Fruit fly (Drosophila melanogaster) whole organism, embryonic: ENCODE data around the gene CG7492.

Source experiments
- Ada2b ChIP-seq: fragments of 200-800 bp; sonication (Bioruptor generic); IDR thresholded peaks from 2 replicates; pipeline ENCODE4 v1.3.6; 2022; ENCODE audit warnings: missing biosample characterization, missing genetic modification characterization
- Awh ChIP-seq: fragments of 200-800 bp; sonication (Bioruptor generic); IDR thresholded peaks from 2 replicates; pipeline ENCODE4, ENCODE4 v1.3.6; 2022; ENCODE audit warnings: missing biosample characterization, missing genetic modification characterization
- CG10267 ChIP-seq: fragments of 200-800 bp; sonication (Bioruptor generic); optimal IDR thresholded peaks from 2 replicates; lab custom pipeline; 2018; ENCODE audit warnings: missing biosample characterization, mild to moderate bottlenecking, missing genetic modification characterization, moderate library complexity
- CG12391 ChIP-seq: fragments of 200-800 bp; sonication (Bioruptor generic); optimal IDR thresholded peaks from 3 replicates; lab custom pipeline; 2018; ENCODE audit warnings: missing biosample characterization, mild to moderate bottlenecking, missing genetic modification characterization, moderate library complexity
- CG14860 ChIP-seq: fragments of 200-800 bp; sonication (Bioruptor generic); IDR thresholded peaks from 3 replicates; pipeline ENCODE4 v1.3.6; 2022; ENCODE audit warnings: missing biosample characterization, missing genetic modification characterization; ENCODE audit not compliant: partially characterized antibody
- CG17328 ChIP-seq: fragments of 200-800 bp; sonication (Bioruptor generic); IDR thresholded peaks from 2 replicates; pipeline ENCODE4 v1.3.6; 2022; ENCODE audit warnings: missing biosample characterization, missing genetic modification characterization
- CG18262 ChIP-seq: fragments of 200-800 bp; optimal IDR thresholded peaks from 3 replicates; lab custom pipeline; 2019; ENCODE audit warnings: missing biosample characterization, mild to moderate bottlenecking, missing genetic modification characterization, moderate library complexity
- CG2199 ChIP-seq: fragments of 200-800 bp; sonication (Bioruptor generic); IDR thresholded peaks from 3 replicates; pipeline ENCODE4 v1.3.6; 2022; ENCODE audit warnings: missing biosample characterization, missing genetic modification characterization
- CG30403 ChIP-seq: fragments of 200-800 bp; sonication (Bioruptor generic); optimal IDR thresholded peaks from 3 replicates; lab custom pipeline; 2016; ENCODE audit warnings: missing biosample characterization, missing genetic modification characterization
- CG4328 ChIP-seq: fragments of 200-800 bp; sonication (Bioruptor generic); optimal IDR thresholded peaks from 3 replicates; lab custom pipeline; 2017; ENCODE audit warnings: missing biosample characterization, missing genetic modification reagents, missing genetic modification characterization
- CG4424 ChIP-seq: fragments of 200-800 bp; sonication (Bioruptor generic); optimal IDR thresholded peaks from 3 replicates; lab custom pipeline; 2016; ENCODE audit warnings: missing biosample characterization, missing genetic modification characterization
- HmgZ ChIP-seq: fragments of 200-800 bp; sonication (Bioruptor generic); optimal IDR thresholded peaks from 2 replicates; lab custom pipeline; 2018; ENCODE audit warnings: missing biosample characterization, mild to moderate bottlenecking, missing genetic modification characterization
- Hr3 ChIP-seq: fragments of 200-800 bp; sonication (Bioruptor generic); optimal IDR thresholded peaks from 3 replicates; lab custom pipeline; 2016; ENCODE audit warnings: missing biosample characterization, missing genetic modification characterization
- MESR4 ChIP-seq: fragments of 200-800 bp; sonication (Bioruptor generic); optimal IDR thresholded peaks from 2 replicates; lab custom pipeline; 2018; ENCODE audit warnings: missing biosample characterization, mild to moderate bottlenecking, missing genetic modification characterization, moderate library complexity
- Max ChIP-seq: fragments of 200-800 bp; sonication (Bioruptor generic); optimal IDR thresholded peaks from 2 replicates; lab custom pipeline; 2016; ENCODE audit warnings: missing biosample characterization, mild to moderate bottlenecking, missing genetic modification characterization
- Mrtf ChIP-seq: fragments of 200-800 bp; sonication (Bioruptor generic); IDR thresholded peaks from 3 replicates; pipeline ENCODE4 v1.3.6; 2022; ENCODE audit warnings: missing biosample characterization, missing genetic modification characterization
- NK7.1 ChIP-seq: fragments of 200-800 bp; sonication (Bioruptor generic); optimal IDR thresholded peaks from 3 replicates; lab custom pipeline; 2016; ENCODE audit warnings: missing biosample characterization, missing genetic modification characterization
- Oli ChIP-seq: fragments of 200-800 bp; sonication (Bioruptor generic); optimal IDR thresholded peaks from 2 replicates; lab custom pipeline; 2018; ENCODE audit warnings: missing biosample characterization, mild to moderate bottlenecking, missing genetic modification characterization, moderate library complexity
- Pdp1 ChIP-seq, 2 experiments: fragments of 200-800 bp; sonication (Bioruptor generic); optimal IDR thresholded peaks; 3 replicates each; lab custom pipeline; 2016; ENCODE audit warnings: missing biosample characterization in 2 of 2, missing genetic modification characterization in 2 of 2, mild to moderate bottlenecking in 1 of 2, moderate library complexity in 1 of 2
- Sry-δ ChIP-seq: fragments of 200-800 bp; sonication (Bioruptor generic); optimal IDR thresholded peaks from 2 replicates; lab custom pipeline; 2016; ENCODE audit warnings: missing biosample characterization, missing genetic modification characterization
- Ssrp ChIP-seq: fragments of 200-800 bp; sonication (Bioruptor generic); optimal IDR thresholded peaks from 2 replicates; lab custom pipeline; 2018; ENCODE audit warnings: missing biosample characterization, mild to moderate bottlenecking, missing genetic modification characterization, moderate library complexity
- Xrp1 ChIP-seq: fragments of 200-800 bp; sonication (Bioruptor generic); IDR thresholded peaks from 2 replicates; pipeline ENCODE4 v1.3.6; 2022; ENCODE audit warnings: missing biosample characterization, missing genetic modification characterization
- abd-A ChIP-seq: fragments of 200-800 bp; sonication (Bioruptor generic); optimal IDR thresholded peaks from 3 replicates; lab custom pipeline; 2019; ENCODE audit warnings: missing biosample characterization, mild to moderate bottlenecking, missing genetic modification characterization, moderate library complexity
- ase ChIP-seq: fragments of 200-800 bp; sonication (Bioruptor generic); IDR thresholded peaks from 3 replicates; pipeline ENCODE4 v1.3.6; 2022; ENCODE audit warnings: missing biosample characterization, missing genetic modification characterization
- btn ChIP-seq: fragments of 200-800 bp; sonication (Bioruptor generic); optimal IDR thresholded peaks from 2 replicates; lab custom pipeline; 2016; ENCODE audit warnings: missing biosample characterization, missing genetic modification characterization
- croc ChIP-seq: fragments of 200-800 bp; sonication (Bioruptor generic); conservative IDR thresholded peaks from 3 replicates; pipeline ENCODE4 v1.3.6; 2022; ENCODE audit warnings: missing biosample characterization, missing genetic modification characterization
- dimm ChIP-seq: fragments of 200-800 bp; sonication (Bioruptor generic); IDR thresholded peaks from 2 replicates; pipeline ENCODE4 v1.3.6; 2022; ENCODE audit warnings: missing biosample characterization, missing genetic modification characterization
- dmrt11E ChIP-seq: fragments of 200-800 bp; sonication (Bioruptor generic); optimal IDR thresholded peaks from 3 replicates; lab custom pipeline; 2018; ENCODE audit warnings: missing biosample characterization, mild to moderate bottlenecking, missing genetic modification characterization, moderate library complexity
- gem ChIP-seq: fragments of 200-800 bp; sonication (Bioruptor generic); optimal IDR thresholded peaks from 2 replicates; lab custom pipeline; 2019; ENCODE audit warnings: missing biosample characterization, mild to moderate bottlenecking, missing genetic modification characterization, moderate library complexity
- grn ChIP-seq: fragments of 200-800 bp; sonication (Bioruptor generic); optimal IDR thresholded peaks from 3 replicates; lab custom pipeline; 2017; ENCODE audit warnings: missing biosample characterization, missing genetic modification characterization
- gsb-n ChIP-seq: fragments of 200-800 bp; sonication (Bioruptor generic); optimal IDR thresholded peaks from 3 replicates; lab custom pipeline; 2018; ENCODE audit warnings: missing biosample characterization, mild to moderate bottlenecking, missing genetic modification characterization
- ind ChIP-seq: fragments of 200-800 bp; sonication (Bioruptor generic); optimal IDR thresholded peaks from 3 replicates; lab custom pipeline; 2016; ENCODE audit warnings: missing biosample characterization, missing genetic modification characterization
- org-1 ChIP-seq: fragments of 200-800 bp; sonication (Bioruptor generic); optimal IDR thresholded peaks from 2 replicates; lab custom pipeline; 2017; ENCODE audit warnings: missing biosample characterization, missing genetic modification characterization
- pnt ChIP-seq: fragments of 200-800 bp; sonication (Bioruptor generic); optimal IDR thresholded peaks from 3 replicates; lab custom pipeline; 2016; ENCODE audit warnings: missing biosample characterization, missing genetic modification characterization
- ranshi ChIP-seq: fragments of 200-800 bp; sonication (Bioruptor generic); IDR thresholded peaks from 2 replicates; pipeline ENCODE4 v1.3.6; 2022; ENCODE audit warnings: missing biosample characterization, missing genetic modification characterization
- ro ChIP-seq: fragments of 200-800 bp; sonication (Bioruptor generic); IDR thresholded peaks from 2 replicates; pipeline ENCODE4 v1.3.6; 2022; ENCODE audit warnings: missing biosample characterization, missing genetic modification characterization
- slp2 ChIP-seq: fragments of 200-800 bp; sonication (Bioruptor generic); optimal IDR thresholded peaks from 2 replicates; lab custom pipeline; 2016; ENCODE audit warnings: missing biosample characterization, missing genetic modification characterization
- ssp ChIP-seq: fragments of 200-800 bp; sonication (Bioruptor generic); IDR thresholded peaks from 2 replicates; pipeline ENCODE4 v1.3.6; 2022; ENCODE audit warnings: missing biosample characterization, missing genetic modification characterization
- stc ChIP-seq: fragments of 200-800 bp; sonication (Bioruptor generic); IDR thresholded peaks from 2 replicates; pipeline ENCODE4 v1.3.6; 2022; ENCODE audit warnings: missing biosample characterization, missing genetic modification characterization
- tap ChIP-seq: fragments of 200-800 bp; optimal IDR thresholded peaks from 3 replicates; lab custom pipeline; 2019; ENCODE audit warnings: missing biosample characterization, mild to moderate bottlenecking, missing genetic modification characterization, moderate library complexity
- tgo ChIP-seq: fragments of 200-800 bp; sonication (Bioruptor generic); IDR thresholded peaks from 3 replicates; pipeline ENCODE4 v1.3.6; 2022; ENCODE audit warnings: missing biosample characterization, missing genetic modification characterization
- unpg ChIP-seq: fragments of 200-800 bp; sonication (Bioruptor generic); optimal IDR thresholded peaks from 3 replicates; lab custom pipeline; 2018; ENCODE audit warnings: missing biosample characterization, mild to moderate bottlenecking, missing genetic modification characterization, moderate library complexity

CG7492 gene

dm6 chr3L:7634743-7635469 is 19.6 kb downstream of the CG7492 start (continued):
- no peak for TF ChIP-seq CG4328 (GFP tag; lab: Kevin White, UChicago)
- TF ChIP-seq Awh (GFP tag; lab: Robert Waterston, UW): peak; percentile 73
- peak; percentile 72 for TF ChIP-seq CG18262 (tag; lab: Kevin White, UChicago)
- no peak for TF ChIP-seq Max (GFP tag; lab: Kevin White, UChicago)
- peak; percentile 42 for TF ChIP-seq CG30403
- peak; percentile 19 for TF ChIP-seq Oli (tag; lab: Kevin White, UChicago)
- TF ChIP-seq ase (GFP tag; lab: Robert Waterston, UW): peak; percentile 29; the same call in 1 of the 3 replicates
- peak; percentile 41 for TF ChIP-seq CG10267 (tag; lab: Kevin White, UChicago)
- TF ChIP-seq CG14860: no peak
- TF ChIP-seq slp2 (GFP tag; lab: Kevin White, UChicago): peak; percentile 2
- peak; percentile 30; the same call in 2 of the 3 replicates for TF ChIP-seq croc (GFP tag; lab: Robert Waterston, UW)
- TF ChIP-seq tgo (GFP tag; lab: Robert Waterston, UW): peak; percentile 52; the same call in 2 of the 3 replicates
- peak; percentile 49 for TF ChIP-seq Ssrp (tag; lab: Kevin White, UChicago)
- TF ChIP-seq CG2199 (GFP tag; lab: Robert Waterston, UW): 0 out of 3 replicates have a peak, but pooled peaks have one; percentile 35
- peak in 1 of 2 experiments; percentile 25 for TF ChIP-seq Pdp1 (GFP tag; optimal IDR thresholded peaks at IDR 0.05; lab: Kevin White, UChicago)
- no peak for TF ChIP-seq MESR4
- peak; percentile 47 for TF ChIP-seq dmrt11E (tag; lab: Kevin White, UChicago)
- no peak for TF ChIP-seq dimm (GFP tag; lab: Robert Waterston, UW)
- peak; percentile 54 for TF ChIP-seq unpg (GFP tag; lab: Kevin White, UChicago)
- peak; percentile 30 for TF ChIP-seq CG4424 (GFP tag; lab: Kevin White, UChicago)
- peak; percentile 40 for TF ChIP-seq gsb-n (tag; lab: Kevin White, UChicago)
- peak; percentile 15 for TF ChIP-seq ind (GFP tag; lab: Kevin White, UChicago)
- peak; percentile 21 for TF ChIP-seq tap (tag; lab: Kevin White, UChicago)
- TF ChIP-seq ranshi (GFP tag; lab: Robert Waterston, UW): 0 out of 2 replicates have a peak, but pooled peaks have one; percentile 22
- TF ChIP-seq ssp (GFP tag; lab: Robert Waterston, UW): 0 out of 2 replicates have a peak, but pooled peaks have one; percentile 11
- TF ChIP-seq pnt (GFP tag; lab: Kevin White, UChicago): peak; percentile 16
- peak; percentile 6 for TF ChIP-seq Sry-δ (GFP tag; lab: Kevin White, UChicago)
- no peak for TF ChIP-seq Mrtf
- peak; percentile 21 for TF ChIP-seq Hr3
- TF ChIP-seq CG17328 (GFP tag; lab: Robert Waterston, UW): 0 out of 2 replicates have a peak, but pooled peaks have one; percentile 37
- peak; percentile 2 for TF ChIP-seq btn
- no peak for TF ChIP-seq NK7.1 (GFP tag; lab: Kevin White, UChicago)
- peak; percentile 70 for TF ChIP-seq stc (GFP tag; lab: Robert Waterston, UW)
- TF ChIP-seq HmgZ (tag; lab: Kevin White, UChicago): no peak
- TF ChIP-seq Xrp1 (GFP tag; lab: Robert Waterston, UW): peak; percentile 64
- TF ChIP-seq Ada2b (GFP tag; lab: Robert Waterston, UW): no peak
- TF ChIP-seq grn (GFP tag; lab: Kevin White, UChicago): peak; percentile 83
- TF ChIP-seq CG12391 (tag; lab: Kevin White, UChicago): peak; percentile 35
- peak; percentile 64 for TF ChIP-seq abd-A (tag; lab: Kevin White, UChicago)
- peak; percentile 2 for TF ChIP-seq org-1 (GFP tag; lab: Kevin White, UChicago)
- TF ChIP-seq gem (tag; lab: Kevin White, UChicago): peak; percentile 69
- TF ChIP-seq ro (GFP tag; lab: Robert Waterston, UW): no peak
